Worm (Caenorhabditis elegans) whole organism, L3 larva: ENCODE data around the gene sre-2.

ENCODE experiments used
- aly-2 ChIP-seq: fragments of 150-350 bp; optimal IDR thresholded peaks from 2 replicates; lab custom pipeline; 2014; ENCODE audit warnings: missing biosample characterization, missing genetic modification characterization
- ceh-9 ChIP-seq: sonication (generic microtip); optimal IDR thresholded peaks from 2 replicates; lab custom pipeline; 2018; ENCODE audit warnings: missing biosample characterization, missing genetic modification characterization
- elt-2 ChIP-seq: sonication (generic microtip); optimal IDR thresholded peaks from 2 replicates; lab custom pipeline; 2016; ENCODE audit warnings: missing genetic modification reagents, mild to moderate bottlenecking, missing genetic modification characterization, missing compliant biosample characterization
- elt-3 ChIP-seq, 3 experiments: fragments of 150-350 bp in 1 of 3; sonication (generic microtip) in 2 of 3; optimal IDR thresholded peaks; 2 replicates in 2 of 3; 4 replicates in 1 of 3; lab custom pipeline; 2014 to 2017; ENCODE audit warnings: missing biosample characterization in 3 of 3, missing genetic modification characterization in 3 of 3
- nhr-12 ChIP-seq: fragments of 150-350 bp; optimal IDR thresholded peaks from 2 replicates; lab custom pipeline; 2014; ENCODE audit warnings: missing biosample characterization, missing genetic modification characterization
- nhr-28 ChIP-seq: fragments of 150-350 bp; optimal IDR thresholded peaks from 2 replicates; lab custom pipeline; 2014; ENCODE audit warnings: missing biosample characterization, missing genetic modification characterization
- nhr-77 ChIP-seq: fragments of 150-350 bp; optimal IDR thresholded peaks from 2 replicates; lab custom pipeline; 2014; ENCODE audit warnings: missing biosample characterization, missing genetic modification characterization
- pqm-1 ChIP-seq: fragments of 150-350 bp; optimal IDR thresholded peaks from 2 replicates; lab custom pipeline; 2017; ENCODE audit warnings: missing biosample characterization, missing genetic modification characterization, inconsistent platforms
- snpc-4 ChIP-seq: fragments of 150-350 bp; optimal IDR thresholded peaks from 2 replicates; lab custom pipeline; 2014; ENCODE audit warnings: missing biosample characterization, missing genetic modification characterization
- tbx-2 ChIP-seq: sonication (generic microtip); optimal IDR thresholded peaks from 2 replicates; lab custom pipeline; 2016; ENCODE audit warnings: mild to moderate bottlenecking, missing genetic modification characterization, missing compliant biosample characterization
- unc-39 ChIP-seq: sonication (generic microtip); optimal IDR thresholded peaks from 4 replicates; lab custom pipeline; 2017; ENCODE audit warnings: missing biosample characterization, missing genetic modification characterization
- ztf-4 ChIP-seq: fragments of 150-350 bp; optimal IDR thresholded peaks from 2 replicates; lab custom pipeline; 2014; ENCODE audit warnings: missing biosample characterization, missing genetic modification characterization

ce11 chrII:8075324-8075810 lies 26.6 kb downstream of the sre-2 start, which contains the start of gene K02C4.2:
- TF ChIP-seq pqm-1 (tag; lab: Kevin White, UChicago) (peak; percentile 55), ztf-4 (tag; lab: Kevin White, UChicago) (peak; percentile 51), aly-2 (tag; lab: Kevin White, UChicago) (no peak), tbx-2 (peak; percentile 60), snpc-4 (tag; lab: Kevin White, UChicago) (no peak), elt-3 (tag; optimal IDR thresholded peaks at IDR 0.05; lab: Kevin White, UChicago) (peak in 2 of 3 experiments; percentile 18 to 56), nhr-77 (tag; lab: Kevin White, UChicago) (peak; percentile 52), nhr-28 (no peak), unc-39 (tag; lab: Kevin White, UChicago) (no peak), elt-2 (tag; lab: Kevin White, UChicago) (peak; percentile 76), nhr-12 (no peak), ceh-9 (no peak)
